Worm (Caenorhabditis elegans) whole organism, mixed stage, embryonic: Measurements from ENCODE around the gene C18B10.6.
A peak's percentile ranks its signal among the peaks of the same experiment; 100 is the strongest.

Experiments
- M03D4.4 ChIP-seq: sonication (generic microtip); optimal IDR thresholded peaks from 2 replicates; lab custom pipeline; 2017; ENCODE audit warnings: mild to moderate bottlenecking, missing genetic modification characterization, missing compliant biosample characterization
- bed-3 ChIP-seq: fragments of 200-800 bp; sonication (Bioruptor generic); optimal IDR thresholded peaks from 3 replicates; lab custom pipeline; 2018; ENCODE audit warnings: mild to moderate bottlenecking, missing genetic modification characterization, moderate library complexity, missing compliant biosample characterization
- blmp-1 ChIP-seq: fragments of 150-350 bp; optimal IDR thresholded peaks from 2 replicates; lab custom pipeline; 2014; ENCODE audit warnings: missing biosample characterization, missing genetic modification characterization
- ceh-39 ChIP-seq: fragments of 150-350 bp; optimal IDR thresholded peaks from 2 replicates; lab custom pipeline; 2014; ENCODE audit warnings: missing biosample characterization, missing genetic modification characterization
- ceh-43 ChIP-seq: fragments of 200-800 bp; sonication (Bioruptor generic); optimal IDR thresholded peaks from 2 replicates; lab custom pipeline; 2018; ENCODE audit warnings: mild to moderate bottlenecking, missing genetic modification characterization, moderate library complexity, missing compliant biosample characterization
- ceh-83 ChIP-seq: fragments of 200-800 bp; sonication (Bioruptor generic); optimal IDR thresholded peaks from 2 replicates; lab custom pipeline; 2018; ENCODE audit warnings: mild to moderate bottlenecking, missing genetic modification characterization, missing compliant biosample characterization
- ces-1 ChIP-seq: fragments of 150-350 bp; optimal IDR thresholded peaks from 2 replicates; lab custom pipeline; 2014; ENCODE audit warnings: missing biosample characterization, missing genetic modification reagents, missing genetic modification characterization
- cnd-1 ChIP-seq: fragments of 200-800 bp; sonication (Bioruptor generic); optimal IDR thresholded peaks from 2 replicates; lab custom pipeline; 2018; ENCODE audit warnings: mild to moderate bottlenecking, missing genetic modification characterization, missing compliant biosample characterization
- drap-1 ChIP-seq: fragments of 200-800 bp; sonication (Bioruptor generic); optimal IDR thresholded peaks from 3 replicates; lab custom pipeline; 2018; ENCODE audit warnings: mild to moderate bottlenecking, missing genetic modification characterization, missing compliant biosample characterization
- elt-1 ChIP-seq: sonication (generic microtip); optimal IDR thresholded peaks from 2 replicates; lab custom pipeline; 2017; ENCODE audit warnings: missing genetic modification characterization, mild to moderate bottlenecking, missing compliant biosample characterization, antibody characterized with exemption, moderate library complexity, borderline replicate concordance; ENCODE audit not compliant: insufficient read depth
- elt-3 ChIP-seq: fragments of 150-350 bp; optimal IDR thresholded peaks from 2 replicates; lab custom pipeline; 2014; ENCODE audit warnings: missing biosample characterization, missing genetic modification characterization
- ham-2 ChIP-seq: fragments of 200-800 bp; sonication (Bioruptor generic); optimal IDR thresholded peaks from 2 replicates; lab custom pipeline; 2018; ENCODE audit warnings: mild to moderate bottlenecking, missing genetic modification characterization, missing compliant biosample characterization
- hlh-1 ChIP-seq: fragments of 150-350 bp; optimal IDR thresholded peaks from 2 replicates; lab custom pipeline; 2014; ENCODE audit warnings: missing biosample characterization, missing genetic modification reagents, missing genetic modification characterization
- lin-13 ChIP-seq: fragments of 150-350 bp; optimal IDR thresholded peaks from 2 replicates; lab custom pipeline; 2014; ENCODE audit warnings: missing biosample characterization, missing genetic modification characterization
- lin-32 ChIP-seq: fragments of 200-800 bp; sonication (Bioruptor generic); optimal IDR thresholded peaks from 2 replicates; lab custom pipeline; 2018; ENCODE audit warnings: mild to moderate bottlenecking, missing genetic modification characterization, missing compliant biosample characterization
- lsy-2 ChIP-seq: fragments of 150-350 bp; optimal IDR thresholded peaks from 2 replicates; lab custom pipeline; 2014; ENCODE audit warnings: missing biosample characterization, missing genetic modification characterization
- mab-5 ChIP-seq: fragments of 150-350 bp; optimal IDR thresholded peaks from 2 replicates; lab custom pipeline; 2014; ENCODE audit warnings: missing biosample characterization, missing genetic modification characterization
- mep-1 ChIP-seq: fragments of 150-350 bp; optimal IDR thresholded peaks from 2 replicates; lab custom pipeline; 2017; ENCODE audit warnings: missing biosample characterization, missing genetic modification reagents, missing genetic modification characterization, inconsistent platforms
- mls-2 ChIP-seq: sonication (generic microtip); optimal IDR thresholded peaks from 2 replicates; lab custom pipeline; 2016; ENCODE audit warnings: mild to moderate bottlenecking, missing genetic modification characterization, moderate library complexity, missing compliant biosample characterization
- nhr-12 ChIP-seq: fragments of 150-350 bp; optimal IDR thresholded peaks from 2 replicates; lab custom pipeline; 2014; ENCODE audit warnings: missing biosample characterization, missing genetic modification characterization
- nhr-2 ChIP-seq: fragments of 150-350 bp; optimal IDR thresholded peaks from 2 replicates; lab custom pipeline; 2014; ENCODE audit warnings: missing biosample characterization, missing genetic modification characterization
- nhr-237 ChIP-seq: fragments of 150-350 bp; optimal IDR thresholded peaks from 2 replicates; lab custom pipeline; 2014; ENCODE audit warnings: missing biosample characterization, missing genetic modification characterization
- nhr-28 ChIP-seq: fragments of 150-350 bp; optimal IDR thresholded peaks from 2 replicates; lab custom pipeline; 2014; ENCODE audit warnings: missing biosample characterization, missing genetic modification characterization
- nhr-76 ChIP-seq: sonication (generic microtip); optimal IDR thresholded peaks from 2 replicates; lab custom pipeline; 2017; ENCODE audit warnings: missing biosample characterization, missing genetic modification characterization
- pha-4 ChIP-seq: fragments of 150-350 bp; optimal IDR thresholded peaks from 2 replicates; lab custom pipeline; 2018; ENCODE audit warnings: missing biosample characterization, missing genetic modification reagents, missing genetic modification characterization
- sem-2 ChIP-seq: fragments of 200-800 bp; sonication (Bioruptor generic); optimal IDR thresholded peaks from 2 replicates; lab custom pipeline; 2018; ENCODE audit warnings: mild to moderate bottlenecking, missing genetic modification characterization, missing compliant biosample characterization
- snpc-4 ChIP-seq: fragments of 150-350 bp; optimal IDR thresholded peaks from 2 replicates; lab custom pipeline; 2014; ENCODE audit warnings: missing biosample characterization, missing genetic modification characterization
- sptf-1 ChIP-seq: sonication (generic microtip); optimal IDR thresholded peaks from 2 replicates; lab custom pipeline; 2017; ENCODE audit warnings: mild to moderate bottlenecking, missing genetic modification characterization, moderate library complexity, missing compliant biosample characterization
- tbx-8 ChIP-seq: fragments of 200-800 bp; sonication (Bioruptor generic); optimal IDR thresholded peaks from 2 replicates; lab custom pipeline; 2018; ENCODE audit warnings: mild to moderate bottlenecking, missing genetic modification characterization, moderate library complexity, missing compliant biosample characterization
- unc-120 ChIP-seq: sonication (generic microtip); optimal IDR thresholded peaks from 2 replicates; lab custom pipeline; 2017; ENCODE audit warnings: missing genetic modification characterization, missing compliant biosample characterization; ENCODE audit not compliant: poor library complexity, severe bottlenecking
- unc-39 ChIP-seq: fragments of 150-350 bp; optimal IDR thresholded peaks from 2 replicates; lab custom pipeline; 2014; ENCODE audit warnings: missing biosample characterization, missing genetic modification characterization
- unc-62 ChIP-seq: fragments of 150-350 bp; optimal IDR thresholded peaks from 2 replicates; lab custom pipeline; 2014; ENCODE audit warnings: missing biosample characterization, missing genetic modification reagents, missing genetic modification characterization
- zip-8 ChIP-seq: fragments of 150-350 bp; optimal IDR thresholded peaks from 2 replicates; lab custom pipeline; 2014; ENCODE audit warnings: missing biosample characterization, missing genetic modification characterization
- ztf-11 ChIP-seq: fragments of 150-350 bp; optimal IDR thresholded peaks from 2 replicates; lab custom pipeline; 2014; ENCODE audit warnings: missing biosample characterization, missing genetic modification characterization

C18B10.6 gene

DNA sequence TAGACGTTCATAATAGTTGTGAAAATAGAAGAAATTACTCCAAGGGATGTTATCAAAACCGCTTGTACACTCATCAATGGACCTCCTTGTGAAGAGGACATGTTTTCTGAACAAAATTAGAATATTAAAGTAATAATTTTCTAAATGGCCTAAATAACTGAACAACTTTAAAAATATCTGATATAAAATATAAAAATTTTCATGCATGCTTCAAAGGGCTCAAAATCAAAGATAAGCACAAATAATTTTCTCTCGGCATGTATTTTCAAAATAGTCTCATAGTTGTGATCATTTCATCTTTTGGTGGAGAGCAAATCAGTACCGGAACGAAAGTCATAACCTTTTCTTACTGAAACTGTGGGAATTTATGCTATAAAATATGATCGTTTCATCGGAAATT is 4.2 kb upstream of the C18B10.6 start, which contains the start of gene srbc-8:
Gene srbc-8 (minus strand): TSS at position 101 of the 400 bp plus-strand sequence.
- no peak for TF ChIP-seq tbx-8 (GFP tag; lab: Kevin White, UChicago)
- no peak for TF ChIP-seq snpc-4
- TF ChIP-seq ces-1, result no peak
- no peak for TF ChIP-seq nhr-237 (tag; lab: Kevin White, UChicago)
- no peak for TF ChIP-seq elt-1 (tag; lab: Kevin White, UChicago)
- TF ChIP-seq mep-1, result no peak
- no peak for TF ChIP-seq M03D4.4 (tag; lab: Kevin White, UChicago)
- TF ChIP-seq sem-2 (GFP tag; lab: Kevin White, UChicago), result no peak
- no peak for TF ChIP-seq zip-8
- no peak for TF ChIP-seq ztf-11
- no peak for TF ChIP-seq drap-1 (GFP tag; lab: Kevin White, UChicago)
- TF ChIP-seq lsy-2 (tag; lab: Kevin White, UChicago), result no peak

DNA sequence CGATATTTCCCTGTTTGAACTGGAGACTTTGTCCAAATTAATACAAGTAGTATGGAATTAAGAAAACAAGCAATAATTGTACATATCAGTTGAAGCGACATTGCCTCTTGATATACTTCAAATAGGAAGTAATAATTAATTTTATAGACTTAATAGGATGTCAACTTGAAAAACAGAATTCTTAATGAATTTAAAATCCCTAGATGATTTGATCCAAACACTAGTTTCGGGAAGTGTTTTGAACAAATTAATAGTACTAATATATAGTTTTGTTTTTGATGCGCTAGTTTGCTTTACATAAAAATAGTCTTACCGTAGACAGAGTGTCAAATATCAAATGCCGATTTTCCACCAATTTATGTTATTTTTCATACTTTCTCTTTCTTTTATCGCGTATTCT is 2.4 kb downstream of the C18B10.6 start, which contains the start of gene str-190:
Gene str-190 (minus strand): TSS at position 101 of the 400 bp plus-strand sequence.
- no peak for TF ChIP-seq mab-5 (tag; lab: Kevin White, UChicago)
- TF ChIP-seq unc-39 (tag; lab: Kevin White, UChicago), result no peak
- TF ChIP-seq ztf-11, result no peak
- no peak for TF ChIP-seq snpc-4
- TF ChIP-seq nhr-12 (tag; lab: Kevin White, UChicago), result no peak
- TF ChIP-seq ceh-83 (GFP tag; lab: Kevin White, UChicago), result no peak
- TF ChIP-seq cnd-1 (tag; lab: Kevin White, UChicago), result no peak
- TF ChIP-seq drap-1 (GFP tag; lab: Kevin White, UChicago), result no peak
- TF ChIP-seq ces-1, result no peak

DNA sequence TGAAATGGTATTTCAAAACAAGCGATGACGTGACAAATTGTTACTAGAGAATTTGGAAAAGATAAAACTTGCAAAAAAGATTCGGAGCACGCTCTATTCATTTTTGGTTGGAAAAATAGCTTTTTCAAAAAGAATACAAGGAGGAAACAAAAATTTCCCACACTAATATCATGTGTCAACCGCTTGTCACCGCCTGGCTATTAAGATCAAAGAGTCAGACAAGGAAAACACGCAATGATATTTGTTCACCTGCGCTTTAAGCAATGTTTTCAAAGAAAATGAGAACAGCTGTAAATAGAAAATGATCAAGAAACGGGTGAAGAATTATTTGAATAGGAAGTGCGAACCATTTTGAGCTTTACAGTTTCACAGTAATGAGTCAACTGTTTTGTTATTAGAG is 4.1 kb downstream of the C18B10.6 start, which contains the start of gene srh-125:
Gene srh-125 (minus strand): TSS at position 101 of the 400 bp plus-strand sequence.
- TF ChIP-seq ceh-39 (tag; lab: Kevin White, UChicago), result no peak
- TF ChIP-seq nhr-28 (tag; lab: Kevin White, UChicago), result no peak
- TF ChIP-seq cnd-1 (tag; lab: Kevin White, UChicago), result no peak
- TF ChIP-seq drap-1 (GFP tag; lab: Kevin White, UChicago), result no peak
- no peak for TF ChIP-seq ham-2 (GFP tag; lab: Kevin White, UChicago)
- no peak for TF ChIP-seq elt-3 (tag; lab: Kevin White, UChicago)
- TF ChIP-seq lin-32 (GFP tag; lab: Kevin White, UChicago), result no peak
- TF ChIP-seq sptf-1 (tag; lab: Kevin White, UChicago), result no peak
- no peak for TF ChIP-seq ces-1
- no peak for TF ChIP-seq ztf-11
- no peak for TF ChIP-seq ceh-83 (GFP tag; lab: Kevin White, UChicago)
- no peak for TF ChIP-seq unc-39 (tag; lab: Kevin White, UChicago)
- TF ChIP-seq elt-1 (tag; lab: Kevin White, UChicago), result no peak
- no peak for TF ChIP-seq tbx-8 (GFP tag; lab: Kevin White, UChicago)
- TF ChIP-seq nhr-12 (tag; lab: Kevin White, UChicago), result no peak
- no peak for TF ChIP-seq zip-8
- no peak for TF ChIP-seq pha-4 (tag; lab: Kevin White, UChicago)
- TF ChIP-seq lsy-2 (tag; lab: Kevin White, UChicago), result no peak

DNA sequence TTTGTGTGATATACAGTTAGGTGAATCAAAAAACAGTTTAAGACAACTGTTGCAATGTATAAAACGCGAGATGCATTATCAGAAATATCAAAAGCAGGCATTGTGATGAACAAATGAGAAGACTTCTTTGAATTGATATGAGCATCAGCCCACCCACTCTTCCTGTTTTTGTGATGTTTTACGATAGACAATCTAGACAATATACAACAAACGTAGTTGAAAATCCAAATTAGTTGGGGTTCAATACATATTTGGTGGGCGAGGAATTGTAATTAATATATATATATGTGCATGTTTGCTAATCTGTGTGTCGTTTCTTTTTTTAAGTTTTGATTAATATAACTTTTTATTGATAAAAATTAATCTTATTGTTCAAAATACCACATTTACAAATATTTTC is 8.0 kb downstream of the C18B10.6 start, which contains the start of gene str-28:
Gene str-28 (minus strand): TSS at position 101 of the 400 bp plus-strand sequence.
- no peak for TF ChIP-seq unc-39 (tag; lab: Kevin White, UChicago)
- no peak for TF ChIP-seq ceh-43
- no peak for TF ChIP-seq sem-2 (GFP tag; lab: Kevin White, UChicago)
- TF ChIP-seq pha-4 (tag; lab: Kevin White, UChicago), result no peak
- no peak for TF ChIP-seq ces-1
- TF ChIP-seq lin-32 (GFP tag; lab: Kevin White, UChicago), result no peak
- no peak for TF ChIP-seq cnd-1 (tag; lab: Kevin White, UChicago)
- TF ChIP-seq nhr-2 (tag; lab: Kevin White, UChicago), result no peak
- no peak for TF ChIP-seq zip-8
- TF ChIP-seq hlh-1 (tag; lab: Kevin White, UChicago), result no peak
- no peak for TF ChIP-seq ceh-83 (GFP tag; lab: Kevin White, UChicago)
- TF ChIP-seq lsy-2 (tag; lab: Kevin White, UChicago), result no peak
- no peak for TF ChIP-seq sptf-1 (tag; lab: Kevin White, UChicago)
- no peak for TF ChIP-seq nhr-237 (tag; lab: Kevin White, UChicago)
- TF ChIP-seq unc-62, result no peak
- TF ChIP-seq nhr-76 (tag; lab: Kevin White, UChicago), result no peak
- no peak for TF ChIP-seq nhr-12 (tag; lab: Kevin White, UChicago)

DNA sequence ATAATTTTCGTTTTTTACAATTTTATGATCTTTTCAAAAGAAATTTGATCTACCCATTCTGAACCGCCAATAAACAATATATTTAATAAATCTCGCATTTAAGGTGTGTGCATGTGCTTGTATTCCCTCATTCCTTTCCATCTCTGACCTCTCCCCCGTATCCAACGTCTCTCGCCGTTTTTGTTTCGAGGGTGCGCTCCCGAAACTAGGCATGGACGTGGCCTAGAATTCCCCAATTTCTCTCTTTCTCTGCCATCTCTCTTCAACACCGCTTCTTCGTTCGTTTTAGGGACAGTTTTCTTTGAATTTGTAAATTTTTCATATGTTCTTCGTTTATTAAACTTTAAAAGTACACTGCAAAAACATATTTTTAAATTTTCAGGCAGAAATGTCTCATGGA is 15.3 kb downstream of the C18B10.6 start, which contains the start of gene F25E5.1:
Gene F25E5.1 (plus strand): TSS at position 376 of the 400 bp plus-strand sequence.
- TF ChIP-seq lin-13 (tag; lab: Kevin White, UChicago) (peak; percentile 54), pha-4 (tag; lab: Kevin White, UChicago) (peak; percentile 44), unc-39 (tag; lab: Kevin White, UChicago) (no peak), hlh-1 (tag; lab: Kevin White, UChicago) (no peak), blmp-1 (no peak), ces-1 (no peak), ham-2 (GFP tag; lab: Kevin White, UChicago) (no peak), M03D4.4 (tag; lab: Kevin White, UChicago) (peak; percentile 37), nhr-237 (tag; lab: Kevin White, UChicago) (peak; percentile 31), nhr-2 (tag; lab: Kevin White, UChicago) (no peak), elt-1 (tag; lab: Kevin White, UChicago) (no peak), drap-1 (GFP tag; lab: Kevin White, UChicago) (no peak), sem-2 (GFP tag; lab: Kevin White, UChicago) (no peak), unc-120 (tag; lab: Kevin White, UChicago) (peak; percentile 98), ceh-83 (GFP tag; lab: Kevin White, UChicago) (no peak), bed-3 (GFP tag; lab: Kevin White, UChicago) (no peak), tbx-8 (GFP tag; lab: Kevin White, UChicago) (no peak), lsy-2 (tag; lab: Kevin White, UChicago) (peak; percentile 58), mab-5 (tag; lab: Kevin White, UChicago) (no peak), elt-3 (tag; lab: Kevin White, UChicago) (no peak), snpc-4 (no peak), nhr-76 (tag; lab: Kevin White, UChicago) (no peak), cnd-1 (tag; lab: Kevin White, UChicago) (no peak), unc-62 (no peak), mls-2 (no peak), sptf-1 (tag; lab: Kevin White, UChicago) (peak; percentile 45), ztf-11 (no peak), nhr-12 (tag; lab: Kevin White, UChicago) (no peak), lin-32 (GFP tag; lab: Kevin White, UChicago) (no peak)
